Worm (Caenorhabditis elegans) whole organism, L2 larva: Measurements from ENCODE around the gene W10G11.2.

Experiments
- ceh-82 ChIP-seq: fragments of 150-350 bp; optimal IDR thresholded peaks from 2 replicates; lab custom pipeline; 2014; ENCODE audit warnings: missing biosample characterization, missing genetic modification characterization
- mbf-1 ChIP-seq: sonication (generic microtip); optimal IDR thresholded peaks from 2 replicates; lab custom pipeline; 2017; ENCODE audit warnings: missing biosample characterization, missing genetic modification characterization
- nhr-12 ChIP-seq: fragments of 150-350 bp; optimal IDR thresholded peaks from 2 replicates; lab custom pipeline; 2014; ENCODE audit warnings: missing biosample characterization, missing genetic modification characterization

ce11 chrII:3598721-3599120 lies 37.3 kb upstream of the W10G11.2 start, which contains the start of gene Y49F6A.11:
- TF ChIP-seq ceh-82 (tag; lab: Kevin White, UChicago) (no peak), mbf-1 (tag; lab: Kevin White, UChicago) (no peak), nhr-12 (tag; lab: Kevin White, UChicago) (no peak)
